Worm (Caenorhabditis elegans) whole organism, early embryonic: ENCODE measurements around the gene asp-5.

Experiments
- B0310.2 ChIP-seq: sonication (generic microtip); optimal IDR thresholded peaks from 2 replicates; lab custom pipeline; 2016; ENCODE audit warnings: mild to moderate bottlenecking, missing genetic modification characterization, missing compliant biosample characterization
- F13C5.2 ChIP-seq: sonication (generic microtip); optimal IDR thresholded peaks from 2 replicates; lab custom pipeline; 2017; ENCODE audit warnings: mild to moderate bottlenecking, missing genetic modification characterization, inconsistent platforms, missing compliant biosample characterization
- aly-1 ChIP-seq: sonication (generic microtip); optimal IDR thresholded peaks from 2 replicates; lab custom pipeline; 2016; ENCODE audit warnings: missing genetic modification characterization, missing compliant biosample characterization
- ama-1 ChIP-seq: fragments of 150-350 bp; optimal IDR thresholded peaks from 2 replicates; lab custom pipeline; 2014
- ceh-36 ChIP-seq: sonication (generic microtip); optimal IDR thresholded peaks from 2 replicates; lab custom pipeline; 2016; ENCODE audit warnings: missing genetic modification characterization, inconsistent platforms, missing compliant biosample characterization
- ets-7 ChIP-seq: sonication (generic microtip); optimal IDR thresholded peaks from 2 replicates; lab custom pipeline; 2016; ENCODE audit warnings: missing genotype, missing genetic modification characterization, missing compliant biosample characterization
- flt-1 ChIP-seq: fragments of 200-800 bp; sonication (Bioruptor generic); IDR thresholded peaks from 2 replicates; pipeline ENCODE4 v1.3.6; 2022; ENCODE audit warnings: missing genetic modification characterization, missing compliant biosample characterization
- hnd-1 ChIP-seq: sonication (generic microtip); optimal IDR thresholded peaks from 2 replicates; lab custom pipeline; 2016; ENCODE audit warnings: missing genetic modification characterization, missing compliant biosample characterization
- pes-1 ChIP-seq: fragments of 200-800 bp; sonication (Bioruptor generic); IDR thresholded peaks from 2 replicates; pipeline ENCODE4 v1.3.6; 2022; ENCODE audit warnings: missing genetic modification reagents, missing genetic modification characterization, missing compliant biosample characterization
- scrt-1 ChIP-seq: fragments of 200-800 bp; sonication (Bioruptor generic); IDR thresholded peaks from 2 replicates; pipeline ENCODE4 v1.3.6; 2022; ENCODE audit warnings: missing genetic modification characterization, missing compliant biosample characterization
- sea-1 ChIP-seq: fragments of 200-800 bp; sonication (Bioruptor generic); conservative IDR thresholded peaks from 2 replicates; pipeline ENCODE4 v1.3.6; 2022; ENCODE audit warnings: missing genetic modification characterization, missing compliant biosample characterization
- tbx-11 ChIP-seq: fragments of 200-800 bp; sonication (Bioruptor generic); IDR thresholded peaks from 2 replicates; pipeline ENCODE4 v1.3.6; 2022; ENCODE audit warnings: missing genetic modification characterization, missing compliant biosample characterization
- tbx-37 ChIP-seq: fragments of 200-800 bp; sonication (Bioruptor generic); conservative IDR thresholded peaks from 2 replicates; pipeline ENCODE4 v1.3.6; 2022; ENCODE audit warnings: missing genetic modification reagents, missing genetic modification characterization, missing compliant biosample characterization
- tra-4 ChIP-seq: sonication (generic microtip); optimal IDR thresholded peaks from 2 replicates; lab custom pipeline; 2017; ENCODE audit warnings: missing genetic modification characterization, missing compliant biosample characterization

DNA sequence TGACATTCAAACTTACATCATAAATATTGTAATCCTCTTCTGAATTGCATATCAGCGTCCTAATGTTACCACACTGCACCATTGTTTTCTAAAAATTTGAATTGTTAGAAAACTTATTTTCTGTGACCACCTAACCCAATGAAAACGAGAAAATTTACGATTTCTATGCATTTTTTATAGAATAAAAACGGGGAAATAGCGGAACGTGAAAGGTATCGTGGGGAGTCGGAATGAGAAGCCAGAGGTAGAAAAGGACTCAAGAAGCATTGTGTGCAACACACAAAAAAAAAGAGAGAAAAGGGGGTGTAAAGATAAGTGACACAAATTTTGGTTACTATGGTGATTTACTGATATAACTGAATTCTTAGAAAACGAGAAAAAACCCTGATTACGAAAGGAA is 22.0 kb upstream of the asp-5 start, which contains the start of gene C16D9.6:
- no peak for TF ChIP-seq tbx-11 (GFP tag; lab: Robert Waterston, UW)
- TF ChIP-seq F13C5.2 = no peak
- TF ChIP-seq B0310.2 (tag; lab: Kevin White, UChicago) = no peak
- TF ChIP-seq aly-1 (tag; lab: Kevin White, UChicago) = no peak
- TF ChIP-seq hnd-1 (tag; lab: Kevin White, UChicago) = no peak
- TF ChIP-seq flt-1 (GFP tag; lab: Robert Waterston, UW) = no peak
- no peak for TF ChIP-seq tra-4
- no peak for TF ChIP-seq ceh-36 (tag; lab: Kevin White, UChicago)
- TF ChIP-seq ets-7 (tag; lab: Kevin White, UChicago) = no peak
- TF ChIP-seq ama-1 (lab: Kevin White, UChicago) = no peak
- no peak for TF ChIP-seq scrt-1
- TF ChIP-seq tbx-37 (GFP tag; lab: Robert Waterston, UW) = no peak
- TF ChIP-seq sea-1 = no peak
- no peak for TF ChIP-seq pes-1
